Worm (Caenorhabditis elegans) whole organism, midembryonic: Measurements from ENCODE around the gene gst-15.

Source experiments
- T22C8.4 ChIP-seq: fragments of 200-800 bp; sonication (Bioruptor generic); IDR thresholded peaks from 2 replicates; pipeline ENCODE4 v1.3.6; 2022; ENCODE audit warnings: missing genetic modification characterization, missing compliant biosample characterization
- cog-1 ChIP-seq: sonication (generic microtip); optimal IDR thresholded peaks from 2 replicates; lab custom pipeline; 2016; ENCODE audit warnings: missing genetic modification characterization, missing compliant biosample characterization
- ref-1 ChIP-seq: fragments of 200-800 bp; sonication (Bioruptor generic); conservative IDR thresholded peaks from 2 replicates; pipeline ENCODE4 v1.3.6; 2022; ENCODE audit warnings: missing genetic modification reagents, missing genetic modification characterization, missing compliant biosample characterization
- tab-1 ChIP-seq: fragments of 200-800 bp; sonication (Bioruptor generic); IDR thresholded peaks from 2 replicates; pipeline ENCODE4 v1.3.6; 2022; ENCODE audit warnings: missing genetic modification characterization, missing compliant biosample characterization
- ztf-23 ChIP-seq: fragments of 200-800 bp; sonication (Bioruptor generic); IDR thresholded peaks from 2 replicates; pipeline ENCODE4 v1.3.6; 2022; ENCODE audit warnings: missing genetic modification reagents, missing genetic modification characterization, missing compliant biosample characterization

DNA sequence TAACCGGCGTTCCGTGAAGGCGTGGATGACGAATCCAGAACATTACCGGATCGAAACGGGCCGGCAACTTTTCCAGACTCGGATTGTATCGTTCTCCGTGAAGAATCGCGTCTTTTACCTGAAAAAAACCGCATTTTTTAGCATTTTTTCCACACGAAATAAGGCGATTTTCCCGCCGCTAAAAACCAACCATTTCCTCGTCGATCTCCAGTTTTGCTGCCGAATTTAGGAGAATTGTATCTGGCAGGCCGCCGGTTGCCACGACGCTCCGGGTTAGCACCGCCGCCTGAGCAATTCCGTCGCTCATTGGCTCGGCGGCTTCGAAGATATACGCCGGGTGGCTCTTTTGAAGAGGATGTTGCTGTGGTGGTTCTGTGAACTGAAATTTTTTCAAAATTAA is 38.6 kb downstream of the gst-15 start:
- no peak for TF ChIP-seq tab-1
- no peak for TF ChIP-seq cog-1
- TF ChIP-seq T22C8.4: no peak
- no peak for TF ChIP-seq ztf-23
- no peak for TF ChIP-seq ref-1 (GFP tag; lab: Robert Waterston, UW)
